Fruit fly (Drosophila melanogaster) whole organism, pupa: Measurements from ENCODE around the gene ND-B22.

Experiments
- CG10348 ChIP-seq: fragments of 200-800 bp; sonication (Bioruptor generic); IDR thresholded peaks from 2 replicates; pipeline ENCODE4 v1.3.6; 2022; ENCODE audit warnings: missing biosample characterization, missing genetic modification characterization
- CG12605 ChIP-seq: fragments of 200-800 bp; sonication (Bioruptor generic); IDR thresholded peaks from 2 replicates; pipeline ENCODE4 v1.3.6; 2022; ENCODE audit warnings: missing biosample characterization, missing genetic modification characterization
- CG13204 ChIP-seq: fragments of 200-800 bp; sonication (Bioruptor generic); optimal IDR thresholded peaks from 2 replicates; lab custom pipeline; 2018; ENCODE audit warnings: missing biosample characterization, mild to moderate bottlenecking, missing genetic modification characterization, moderate library complexity
- CG14655 ChIP-seq: fragments of 200-800 bp; sonication (Bioruptor generic); optimal IDR thresholded peaks from 3 replicates; lab custom pipeline; 2017; ENCODE audit warnings: mild to moderate bottlenecking, missing biosample characterization, missing genetic modification reagents, missing genetic modification characterization
- CG15710 ChIP-seq: fragments of 200-800 bp; sonication (Bioruptor generic); optimal IDR thresholded peaks from 2 replicates; lab custom pipeline; 2018; ENCODE audit warnings: missing biosample characterization, mild to moderate bottlenecking, missing genetic modification characterization, moderate library complexity
- CG17806 ChIP-seq: fragments of 200-800 bp; sonication (Bioruptor generic); optimal IDR thresholded peaks from 2 replicates; lab custom pipeline; 2018; ENCODE audit warnings: missing biosample characterization, mild to moderate bottlenecking, missing genetic modification characterization, moderate library complexity
- CG32121 ChIP-seq: fragments of 200-800 bp; sonication (Bioruptor generic); IDR thresholded peaks from 2 replicates; pipeline ENCODE4 v1.3.6; 2022; ENCODE audit warnings: missing biosample characterization, missing genetic modification characterization
- CG4496 ChIP-seq: fragments of 200-800 bp; sonication (Bioruptor generic); IDR thresholded peaks from 3 replicates; pipeline ENCODE4 v1.3.6; 2022; ENCODE audit warnings: missing biosample characterization, missing genetic modification characterization
- CG8159 ChIP-seq: fragments of 200-800 bp; sonication (Bioruptor generic); optimal IDR thresholded peaks from 3 replicates; lab custom pipeline; 2018; ENCODE audit warnings: missing biosample characterization, mild to moderate bottlenecking, missing genetic modification characterization, moderate library complexity
- CG8301 ChIP-seq: fragments of 200-800 bp; sonication (Bioruptor generic); optimal IDR thresholded peaks from 2 replicates; lab custom pipeline; 2018; ENCODE audit warnings: missing biosample characterization, mild to moderate bottlenecking, missing genetic modification characterization
- EcR ChIP-seq: fragments of 200-800 bp; sonication (Bioruptor generic); optimal IDR thresholded peaks from 3 replicates; lab custom pipeline; 2019; ENCODE audit warnings: missing biosample characterization, missing genetic modification characterization, mild to moderate bottlenecking, moderate library complexity, missing genetic modification reagents
- Pif1B ChIP-seq: fragments of 200-800 bp; sonication (Bioruptor generic); optimal IDR thresholded peaks from 3 replicates; lab custom pipeline; 2016; ENCODE audit warnings: missing biosample characterization, missing genetic modification characterization
- Snoo ChIP-seq: fragments of 200-800 bp; sonication (Bioruptor generic); optimal IDR thresholded peaks from 3 replicates; lab custom pipeline; 2017; ENCODE audit warnings: missing biosample characterization, mild to moderate bottlenecking, missing genetic modification characterization, inconsistent platforms
- fd96Ca ChIP-seq: fragments of 200-800 bp; sonication (Bioruptor generic); IDR thresholded peaks from 3 replicates; pipeline ENCODE4 v1.3.6; 2022; ENCODE audit warnings: missing biosample characterization, missing genetic modification characterization

dm6 chr2L:13347473-13347872 is 23.4 kb downstream of the ND-B22 start, which contains the start of gene CG16826:
- TF ChIP-seq fd96Ca (no peak), CG13204 (GFP tag; lab: Kevin White, UChicago) (no peak), CG17806 (tag; lab: Kevin White, UChicago) (no peak), CG4496 (GFP tag; lab: Robert Waterston, UW) (no peak), Snoo (tag; lab: Kevin White, UChicago) (no peak), CG8301 (tag; lab: Kevin White, UChicago) (no peak), Pif1B (GFP tag; lab: Kevin White, UChicago) (no peak), CG8159 (tag; lab: Kevin White, UChicago) (no peak), CG32121 (GFP tag; lab: Robert Waterston, UW) (no peak), CG10348 (no peak), CG12605 (GFP tag; lab: Robert Waterston, UW) (no peak), CG15710 (tag; lab: Kevin White, UChicago) (no peak), EcR (GFP tag; lab: Kevin White, UChicago) (no peak), CG14655 (GFP tag; lab: Kevin White, UChicago) (no peak)
